Worm (Caenorhabditis elegans) whole organism, L4 larva: Measurements from ENCODE around the gene bbs-8.

ENCODE experiments used
- F44E2.7 ChIP-seq: fragments of 200-800 bp; sonication (Bioruptor generic); IDR thresholded peaks from 2 replicates; pipeline ENCODE4 v2.1.2; 2022; ENCODE audit warnings: missing genetic modification characterization, missing compliant biosample characterization
- Y5F2A.4 ChIP-seq: fragments of 200-800 bp; sonication (Bioruptor generic); optimal IDR thresholded peaks from 2 replicates; lab custom pipeline; 2018; ENCODE audit warnings: mild to moderate bottlenecking, missing genetic modification characterization, missing compliant biosample characterization
- daf-19 ChIP-seq: fragments of 200-800 bp; sonication (Bioruptor generic); conservative IDR thresholded peaks from 2 replicates; pipeline ENCODE4 v1.3.6; 2022; ENCODE audit warnings: missing genetic modification characterization, missing compliant biosample characterization
- egl-43 ChIP-seq: fragments of 200-800 bp; sonication (Bioruptor generic); IDR thresholded peaks from 2 replicates; pipeline ENCODE4 v1.3.6; 2022; ENCODE audit warnings: missing genetic modification reagents, missing genetic modification characterization, missing compliant biosample characterization
- nhr-76 ChIP-seq: fragments of 150-350 bp; optimal IDR thresholded peaks from 2 replicates; lab custom pipeline; 2014; ENCODE audit warnings: missing biosample characterization, missing genetic modification characterization
- skn-1 ChIP-seq: fragments of 150-350 bp; optimal IDR thresholded peaks from 2 replicates; lab custom pipeline; 2014; ENCODE audit warnings: missing biosample characterization, missing genetic modification characterization
- ztf-7 ChIP-seq: fragments of 150-350 bp; optimal IDR thresholded peaks from 2 replicates; lab custom pipeline; 2014; ENCODE audit warnings: missing biosample characterization, missing genetic modification characterization

- TF ChIP-seq daf-19 (GFP tag; lab: Robert Waterston, UW) (no peak), F44E2.7 (GFP tag; lab: Robert Waterston, UW) (no peak), nhr-76 (tag; lab: Kevin White, UChicago) (no peak), skn-1 (no peak), Y5F2A.4 (no peak), egl-43 (no peak), ztf-7 (no peak)
Measured at ce11 chrV:6771645-6772044, 6.8 kb upstream of the bbs-8 start, which contains the start of gene srh-30.
